Worm (Caenorhabditis elegans): ENCODE data around the gene ani-2.

DNA sequence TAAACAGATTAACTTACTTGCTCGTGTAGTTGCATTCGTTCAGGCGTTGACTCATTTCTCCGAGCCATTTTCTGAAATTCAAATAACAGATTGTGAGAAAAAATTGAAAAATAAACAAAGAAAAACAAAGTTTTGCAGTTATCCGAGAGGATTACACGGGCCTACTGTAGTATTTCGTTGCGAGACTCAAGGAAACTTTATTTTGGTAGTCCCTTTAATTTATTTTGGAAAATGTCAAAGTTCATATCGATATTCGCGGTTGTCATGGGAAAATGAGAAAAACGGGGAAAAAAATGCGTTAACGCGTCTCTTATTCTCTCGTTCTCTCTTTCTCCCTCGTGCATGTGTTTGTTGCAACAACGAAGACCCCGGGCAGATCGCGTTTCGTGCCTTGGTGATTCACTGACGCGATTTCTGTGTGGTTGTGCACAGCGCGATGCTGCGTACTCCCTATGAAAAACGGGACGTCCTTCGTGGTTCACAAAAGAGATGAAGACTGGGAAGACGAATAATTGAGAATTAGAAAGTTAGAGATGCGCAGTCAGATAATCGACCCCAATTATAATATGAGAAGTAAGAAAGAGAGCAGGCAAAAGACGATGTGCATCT is 33.8 kb downstream of the ani-2 start, which contains the start of gene set-4:
- TF ChIP-seq dao-5 (tag; optimal IDR thresholded peaks at IDR 0.05) (no peak), W03F9.2 (tag; optimal IDR thresholded peaks at IDR 0.05) (peak; percentile 51), him-1 (tag; optimal IDR thresholded peaks at IDR 0.05) (peak; percentile 78)

Measured in whole organism, L4/young adult.